Worm (Caenorhabditis elegans) whole organism, L4 larva: ENCODE data around the gene F59B10.3.

Experiments
- aly-2 ChIP-seq: sonication (generic microtip); optimal IDR thresholded peaks from 2 replicates; lab custom pipeline; 2018; ENCODE audit warnings: missing biosample characterization, missing genetic modification characterization
- ces-1 ChIP-seq: fragments of 150-350 bp; sonication (generic microtip); optimal IDR thresholded peaks from 4 replicates; lab custom pipeline; 2014; ENCODE audit warnings: missing biosample characterization, missing genetic modification reagents, missing genetic modification characterization
- jun-1 ChIP-seq: fragments of 150-350 bp; optimal IDR thresholded peaks from 2 replicates; lab custom pipeline; 2014; ENCODE audit warnings: missing biosample characterization, missing genetic modification reagents, missing genetic modification characterization
- nhr-76 ChIP-seq: fragments of 150-350 bp; optimal IDR thresholded peaks from 2 replicates; lab custom pipeline; 2014; ENCODE audit warnings: missing biosample characterization, missing genetic modification characterization
- snpc-4 ChIP-seq: fragments of 150-350 bp; optimal IDR thresholded peaks from 2 replicates; lab custom pipeline; 2014; ENCODE audit warnings: missing biosample characterization, missing genetic modification characterization
- zag-1 ChIP-seq: fragments of 150-350 bp; optimal IDR thresholded peaks from 2 replicates; lab custom pipeline; 2014; ENCODE audit warnings: missing biosample characterization, missing genetic modification characterization

ce11 chrII:10481824-10482556 is 28.4 kb upstream of the F59B10.3 start, which contains the start of the genes clec-60 and ZK666.11:
- TF ChIP-seq zag-1 (tag; lab: Kevin White, UChicago) (no peak), snpc-4 (tag; lab: Kevin White, UChicago) (no peak), aly-2 (tag; lab: Kevin White, UChicago) (no peak), nhr-76 (tag; lab: Kevin White, UChicago) (no peak), jun-1 (no peak), ces-1 (GFP tag; lab: Kevin White, UChicago) (no peak)
